Worm (Caenorhabditis elegans): ENCODE results near the gene C34F11.2.

Gene C34F11.2

DNA sequence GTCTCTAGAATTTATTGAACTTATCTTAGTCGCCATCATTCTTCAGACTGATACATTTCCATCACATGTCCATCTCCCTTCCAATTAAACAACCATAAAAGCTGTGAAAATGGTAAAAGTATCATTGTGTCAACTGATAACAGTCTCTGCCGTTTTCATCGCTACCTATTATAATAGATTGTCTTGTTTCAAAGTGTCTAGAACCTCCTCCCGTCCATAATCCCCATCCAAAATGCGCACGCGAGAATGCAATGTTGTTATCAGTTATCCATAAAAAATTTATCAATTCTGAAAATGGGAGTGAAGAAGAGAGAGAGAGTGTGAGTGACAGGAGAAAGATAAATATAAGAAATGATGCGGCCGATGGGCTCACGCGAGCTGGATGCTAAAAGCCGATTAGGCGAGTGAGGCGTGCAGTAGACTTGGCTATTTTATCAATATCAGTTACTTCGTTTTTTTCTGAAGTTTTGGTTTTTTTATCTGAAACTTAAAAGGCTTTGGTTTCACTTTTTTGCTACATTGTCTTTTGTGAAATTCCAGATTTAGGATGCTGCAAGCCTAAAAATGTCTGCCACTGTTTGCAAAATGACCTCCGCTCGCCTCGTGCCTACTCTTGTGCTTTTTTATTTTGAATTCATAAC lies 10.0 kb upstream of the C34F11.2 start (continued):
- TF ChIP-seq ztf-11 (tag; optimal IDR thresholded peaks at IDR 0.05) = no peak
- no peak for TF ChIP-seq sdz-12 (GFP tag; optimal IDR thresholded peaks at IDR 0.05)
- no peak for TF ChIP-seq fkh-10 (GFP tag; optimal IDR thresholded peaks at IDR 0.05)
- TF ChIP-seq pha-4 (GFP tag; IDR thresholded peaks at IDR 0.05) = peak; percentile 54
- no peak for TF ChIP-seq pha-4 (tag; optimal IDR thresholded peaks at IDR 0.05)
- peak in 1 of 2 experiments; percentile 89 for TF ChIP-seq daf-16 (GFP tag; optimal IDR thresholded peaks at IDR 0.05)
- peak; percentile 83 for TF ChIP-seq daf-16 (tag; optimal IDR thresholded peaks at IDR 0.05)
- no peak for TF ChIP-seq ceh-32 (tag; optimal IDR thresholded peaks at IDR 0.05; ENCODE audit: poor library complexity)
- TF ChIP-seq set-16 (GFP tag; IDR thresholded peaks at IDR 0.05) = no peak

DNA sequence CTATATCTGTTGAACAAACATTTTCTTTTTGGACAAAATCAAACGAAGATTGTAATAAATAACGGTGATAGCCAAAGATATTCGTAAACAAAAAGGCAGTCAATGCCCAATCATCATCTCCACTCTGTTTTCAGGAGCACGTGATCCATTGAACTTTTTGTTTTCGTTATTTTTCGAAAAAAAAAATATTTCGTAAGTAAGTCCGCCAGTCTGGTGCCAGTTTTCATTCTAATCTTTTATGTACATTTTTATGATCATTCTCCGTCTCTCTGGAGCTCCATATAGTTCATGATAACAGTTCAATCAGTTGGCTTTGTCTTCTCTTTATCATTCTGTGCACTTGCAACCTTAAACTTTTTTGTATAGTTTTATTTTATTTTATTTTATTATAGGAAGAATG lies 9.1 kb upstream of the C34F11.2 start, which contains the start of gene ampd-1:
Gene ampd-1 (plus strand): TSS at position 393 of the 400 bp plus-strand sequence.
- TF ChIP-seq hlh-30 (tag; optimal IDR thresholded peaks at IDR 0.05; ENCODE audit: insufficient read depth) (peak; percentile 58), nhr-28 (tag; optimal IDR thresholded peaks at IDR 0.05) (peak; percentile 16), php-3 (GFP tag; IDR thresholded peaks at IDR 0.05) (peak; percentile 87), ces-1 (GFP tag; optimal IDR thresholded peaks at IDR 0.05) (no peak), mes-2 (tag; optimal IDR thresholded peaks at IDR 0.05; ENCODE audit: poor library complexity, severe bottlenecking) (no peak), daf-16 (GFP tag; optimal IDR thresholded peaks at IDR 0.05) (peak in 1 of 2 experiments; percentile 60), daf-16 (tag; optimal IDR thresholded peaks at IDR 0.05) (peak; percentile 96), gei-8 (GFP tag; optimal IDR thresholded peaks at IDR 0.05) (no peak), hif-1 (tag; optimal IDR thresholded peaks at IDR 0.05) (peak in 1 of 2 experiments; percentile 10), dve-1 (tag; optimal IDR thresholded peaks at IDR 0.05; ENCODE audit: insufficient read depth) (peak; percentile 88), snpc-4 (tag; optimal IDR thresholded peaks at IDR 0.05) (no peak), hlh-11 (tag; optimal IDR thresholded peaks at IDR 0.05) (peak; percentile 67), dpl-1 (GFP tag; optimal IDR thresholded peaks at IDR 0.05) (no peak), pqm-1 (tag; optimal IDR thresholded peaks at IDR 0.05) (peak; percentile 66), lin-15B (tag; optimal IDR thresholded peaks at IDR 0.05) (no peak), Y105C5A.15 (GFP tag; IDR thresholded peaks at IDR 0.05) (no peak), daf-8 (GFP tag; IDR thresholded peaks at IDR 0.05) (no peak), dmd-6 (GFP tag; IDR thresholded peaks at IDR 0.05) (peak; percentile 44; the same call in 1 of the 2 replicates), skn-1 (tag; optimal IDR thresholded peaks at IDR 0.05) (no peak), nhr-76 (tag; optimal IDR thresholded peaks at IDR 0.05) (no peak), lsy-2 (tag; optimal IDR thresholded peaks at IDR 0.05) (peak in 1 of 2 experiments; percentile 12), nhr-102 (tag; optimal IDR thresholded peaks at IDR 0.05) (peak; percentile 24), zfp-3 (GFP tag; conservative IDR thresholded peaks at IDR 0.05) (no peak)

DNA sequence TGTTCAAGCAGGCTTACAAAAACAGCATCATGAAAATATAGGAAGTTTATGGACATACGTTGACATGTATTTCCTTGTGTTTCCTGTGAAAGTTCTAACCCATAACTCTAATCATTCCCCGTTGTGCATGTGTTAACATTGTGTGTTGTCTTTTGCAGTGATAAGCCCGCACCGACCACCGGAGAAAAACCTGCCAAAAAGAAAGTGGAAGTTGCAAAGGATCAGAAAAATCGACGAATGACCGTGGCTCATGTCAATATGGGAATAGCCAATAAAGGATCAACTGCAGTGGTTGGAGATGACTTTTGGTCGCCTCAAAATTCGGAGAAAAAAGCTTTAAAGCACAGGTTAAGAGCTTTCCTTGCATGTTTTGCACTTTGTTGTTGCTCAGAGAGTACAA lies 6.8 kb upstream of the C34F11.2 start:
- TF ChIP-seq F26F4.8 (GFP tag; conservative IDR thresholded peaks at IDR 0.05) = no peak
- peak; percentile 7 for TF ChIP-seq nhr-28 (tag; optimal IDR thresholded peaks at IDR 0.05)
- TF ChIP-seq dpl-1 (GFP tag; optimal IDR thresholded peaks at IDR 0.05) = no peak
- no peak for TF ChIP-seq jun-1 (tag; optimal IDR thresholded peaks at IDR 0.05)
- TF ChIP-seq nhr-25 (tag; optimal IDR thresholded peaks at IDR 0.05; ENCODE audit: borderline replicate concordance, insufficient read depth) = no peak
- TF ChIP-seq aha-1 (tag) = peak; percentile 82
- no peak for TF ChIP-seq daf-12 (tag; optimal IDR thresholded peaks at IDR 0.05)
- no peak for TF ChIP-seq daf-16 (GFP tag; optimal IDR thresholded peaks at IDR 0.05)
- TF ChIP-seq daf-16 (tag; optimal IDR thresholded peaks at IDR 0.05) = peak; percentile 16
- TF ChIP-seq ceh-28 (tag; optimal IDR thresholded peaks at IDR 0.05) = no peak
- no peak for TF ChIP-seq ztf-11 (tag; optimal IDR thresholded peaks at IDR 0.05)

Data from whole organism, L4 larva.